Worm (Caenorhabditis elegans): ENCODE data around the gene mpz-3.
A peak's percentile ranks its signal among the peaks of the same experiment; 100 is the strongest.

DNA sequence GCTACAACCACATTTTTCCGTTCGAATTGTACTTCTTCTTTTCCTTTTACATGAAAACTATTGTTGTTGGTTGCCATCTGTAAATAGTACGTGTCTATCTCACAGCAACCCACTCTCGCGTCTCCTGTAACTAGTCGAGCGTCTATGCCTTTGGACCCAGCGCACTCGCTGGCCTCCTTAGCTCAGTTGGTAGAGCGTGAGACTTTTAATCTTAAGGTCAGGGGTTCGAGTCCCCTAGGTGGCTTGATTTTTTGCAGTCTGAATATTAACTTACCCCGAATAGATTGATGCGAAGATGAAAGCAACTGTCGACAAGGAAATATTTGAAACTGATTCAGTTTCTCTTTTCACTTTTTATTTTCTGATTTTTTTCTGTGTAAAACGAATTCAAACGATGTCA is at the start of gene mpz-3:
- TF ChIP-seq lin-13 (tag; optimal IDR thresholded peaks at IDR 0.05) = no peak
- no peak for TF ChIP-seq nhr-237 (tag; optimal IDR thresholded peaks at IDR 0.05)
- TF ChIP-seq snpc-4 (tag; optimal IDR thresholded peaks at IDR 0.05) = no peak
- TF ChIP-seq nhr-2 (tag; optimal IDR thresholded peaks at IDR 0.05) = no peak
- no peak for TF ChIP-seq unc-39 (tag; optimal IDR thresholded peaks at IDR 0.05)
- no peak for TF ChIP-seq ztf-11 (tag; optimal IDR thresholded peaks at IDR 0.05)
- TF ChIP-seq tbx-8 (GFP tag; optimal IDR thresholded peaks at IDR 0.05) = no peak
- TF ChIP-seq blmp-1 (tag; optimal IDR thresholded peaks at IDR 0.05) = no peak
- no peak for TF ChIP-seq pha-4 (tag; optimal IDR thresholded peaks at IDR 0.05)
- peak; percentile 18 for TF ChIP-seq flh-1 (GFP tag; optimal IDR thresholded peaks at IDR 0.05)
- peak; percentile 83 for TF ChIP-seq ceh-83 (GFP tag; optimal IDR thresholded peaks at IDR 0.05)
- TF ChIP-seq mep-1 (tag; optimal IDR thresholded peaks at IDR 0.05) = no peak
- no peak for TF ChIP-seq ces-1 (GFP tag; optimal IDR thresholded peaks at IDR 0.05)
- TF ChIP-seq nhr-76 (tag; optimal IDR thresholded peaks at IDR 0.05) = no peak

Measured in whole organism, mixed stage, embryonic.